Fruit fly (Drosophila melanogaster) whole organism, wandering third instar larva: ENCODE measurements around the gene Gas41.

ENCODE experiments used
- Abd-B ChIP-seq: fragments of >200 bp; optimal IDR thresholded peaks from 2 replicates; lab custom pipeline; 2017; ENCODE audit warnings: missing biosample characterization, missing genetic modification characterization
- CG32264 ChIP-seq: fragments of 200-800 bp; sonication (Bioruptor generic); optimal IDR thresholded peaks from 2 replicates; lab custom pipeline; 2016; ENCODE audit warnings: missing biosample characterization, missing genetic modification characterization
- CG9705 ChIP-seq: fragments of 200-800 bp; sonication (Bioruptor generic); optimal IDR thresholded peaks from 2 replicates; lab custom pipeline; 2018; ENCODE audit warnings: missing biosample characterization, mild to moderate bottlenecking, missing genetic modification characterization
- CrebA ChIP-seq: fragments of 200-800 bp; sonication (Bioruptor generic); optimal IDR thresholded peaks from 2 replicates; lab custom pipeline; 2016; ENCODE audit warnings: missing biosample characterization, mild to moderate bottlenecking, missing genetic modification characterization, borderline replicate concordance
- Dfd ChIP-seq: fragments of >200 bp; optimal IDR thresholded peaks from 2 replicates; lab custom pipeline; 2017; ENCODE audit warnings: missing biosample characterization, missing genetic modification characterization
- Dif ChIP-seq: fragments of 200-275, 200-300 bp; sonication (Bioruptor generic); optimal IDR thresholded peaks from 2 replicates; lab custom pipeline; 2018; ENCODE audit warnings: missing biosample characterization, missing genetic modification characterization; ENCODE audit not compliant: partially characterized antibody
- GATAd ChIP-seq: sonication (Bioruptor generic); optimal IDR thresholded peaks from 2 replicates; lab custom pipeline; 2016; ENCODE audit warnings: missing biosample characterization, missing genetic modification characterization
- HLH106 ChIP-seq: fragments of 200-800 bp; optimal IDR thresholded peaks from 3 replicates; lab custom pipeline; 2019; ENCODE audit warnings: missing biosample characterization, mild to moderate bottlenecking, missing genetic modification characterization, moderate library complexity
- Hnf4 ChIP-seq: fragments of 200-800 bp; sonication (Bioruptor generic); optimal IDR thresholded peaks from 2 replicates; lab custom pipeline; 2016; ENCODE audit warnings: missing biosample characterization, mild to moderate bottlenecking, missing genetic modification characterization
- Hr78 ChIP-seq: fragments of >200 bp; optimal IDR thresholded peaks from 2 replicates; lab custom pipeline; 2017; ENCODE audit warnings: missing biosample characterization, missing genetic modification characterization
- Hr83 ChIP-seq: fragments of 200-300 bp; sonication (Bioruptor generic); optimal IDR thresholded peaks from 2 replicates; lab custom pipeline; 2016; ENCODE audit warnings: missing biosample characterization, mild to moderate bottlenecking, missing genetic modification characterization, moderate library complexity; ENCODE audit not compliant: poor library complexity, severe bottlenecking
- Jra ChIP-seq: sonication (Bioruptor generic); optimal IDR thresholded peaks from 2 replicates; lab custom pipeline; 2016; ENCODE audit warnings: missing biosample characterization, missing genetic modification characterization
- Mio ChIP-seq: sonication (Bioruptor generic); optimal IDR thresholded peaks from 2 replicates; lab custom pipeline; 2016; ENCODE audit warnings: missing biosample characterization, missing genetic modification characterization
- Myc ChIP-seq: fragments of >200 bp; optimal IDR thresholded peaks from 2 replicates; lab custom pipeline; 2017
- N ChIP-seq: fragments of >200 bp; optimal IDR thresholded peaks from 2 replicates; lab custom pipeline; 2018; ENCODE audit warnings: missing biosample characterization, missing external identifiers, missing genetic modification characterization
- OdsH ChIP-seq: fragments of 200-800 bp; sonication (Bioruptor generic); optimal IDR thresholded peaks from 2 replicates; lab custom pipeline; 2016; ENCODE audit warnings: missing biosample characterization, mild to moderate bottlenecking, missing genetic modification characterization
- Rel ChIP-seq, 2 experiments: fragments of 200-800 bp; sonication (Bioruptor generic) in 1 of 2; optimal IDR thresholded peaks; 2 replicates in 1 of 2; 3 replicates in 1 of 2; lab custom pipeline; 2016 to 2019; ENCODE audit warnings: mild to moderate bottlenecking in 2 of 2, missing biosample characterization in 2 of 2, missing genetic modification characterization in 2 of 2, moderate library complexity in 1 of 2
- Sp1 ChIP-seq: fragments of 200-800 bp; sonication (Bioruptor generic); optimal IDR thresholded peaks from 3 replicates; lab custom pipeline; 2019; ENCODE audit warnings: missing biosample characterization, mild to moderate bottlenecking, missing genetic modification characterization, moderate library complexity
- Vsx2 ChIP-seq: fragments of 200-300, 225-300 bp; sonication (Bioruptor generic); optimal IDR thresholded peaks from 2 replicates; lab custom pipeline; 2018; ENCODE audit warnings: missing biosample characterization, missing genetic modification characterization; ENCODE audit not compliant: partially characterized antibody
- br ChIP-seq: fragments of 200-800 bp; sonication (Bioruptor generic); optimal IDR thresholded peaks from 2 replicates; lab custom pipeline; 2016; ENCODE audit warnings: missing biosample characterization, missing genetic modification characterization
- brk ChIP-seq: fragments of 200-800 bp; sonication (Bioruptor generic); optimal IDR thresholded peaks from 2 replicates; lab custom pipeline; 2016; ENCODE audit warnings: missing biosample characterization, mild to moderate bottlenecking, missing genetic modification characterization
- dl ChIP-seq, 2 experiments: fragments of 175-275, 200-275 bp in 1 of 2; fragments of 200-275 bp in 1 of 2; sonication (Bioruptor generic); optimal IDR thresholded peaks; lab custom pipeline; 2018; ENCODE audit warnings: mild to moderate bottlenecking in 2 of 2, missing biosample characterization in 2 of 2, missing genetic modification characterization in 2 of 2, moderate library complexity in 2 of 2; ENCODE audit not compliant: partially characterized antibody in 2 of 2, insufficient read depth in 1 of 2
- dmrt93B ChIP-seq: fragments of 200-800 bp; sonication (Bioruptor generic); optimal IDR thresholded peaks from 2 replicates; lab custom pipeline; 2018; ENCODE audit warnings: missing biosample characterization, mild to moderate bottlenecking, missing genetic modification characterization
- dsf ChIP-seq: sonication (Bioruptor generic); optimal IDR thresholded peaks from 2 replicates; lab custom pipeline; 2016; ENCODE audit warnings: missing biosample characterization, missing genetic modification characterization, borderline replicate concordance
- ey ChIP-seq: fragments of 200-800 bp; sonication (Bioruptor generic); optimal IDR thresholded peaks from 2 replicates; lab custom pipeline; 2016; ENCODE audit warnings: missing biosample characterization, missing genetic modification characterization
- foxo ChIP-seq, 2 experiments: fragments of 200-800 bp; sonication (Bioruptor generic); optimal IDR thresholded peaks; 2 replicates in 1 of 2; 3 replicates in 1 of 2; lab custom pipeline; 2016 to 2017; ENCODE audit warnings: missing biosample characterization in 2 of 2, missing genetic modification characterization in 2 of 2
- fru ChIP-seq: fragments of 200-800 bp; sonication (Bioruptor generic); optimal IDR thresholded peaks from 3 replicates; lab custom pipeline; 2016; ENCODE audit warnings: missing biosample characterization, mild to moderate bottlenecking, missing genetic modification characterization
- h ChIP-seq: fragments of 200-800 bp; sonication (Bioruptor generic); optimal IDR thresholded peaks from 3 replicates; lab custom pipeline; 2016; ENCODE audit warnings: missing biosample characterization, mild to moderate bottlenecking, missing genetic modification characterization
- jim ChIP-seq: fragments of 175-275, 200-325 bp; sonication (Bioruptor generic); optimal IDR thresholded peaks from 2 replicates; lab custom pipeline; 2016; ENCODE audit warnings: missing biosample characterization, mild to moderate bottlenecking, missing genetic modification characterization
- lola ChIP-seq: fragments of >200 bp; optimal IDR thresholded peaks from 2 replicates; lab custom pipeline; 2017; ENCODE audit warnings: missing biosample characterization, missing genetic modification characterization
- pan ChIP-seq: fragments of >200 bp; optimal IDR thresholded peaks from 2 replicates; lab custom pipeline; 2017
- psq ChIP-seq: fragments of 200-800 bp; sonication (Bioruptor generic); optimal IDR thresholded peaks from 3 replicates; lab custom pipeline; 2017; ENCODE audit warnings: missing biosample characterization, mild to moderate bottlenecking, missing genetic modification characterization, moderate library complexity
- rgr ChIP-seq: fragments of 200-800 bp; sonication (Bioruptor generic); optimal IDR thresholded peaks from 3 replicates; lab custom pipeline; 2016; ENCODE audit warnings: missing biosample characterization, mild to moderate bottlenecking, missing genetic modification characterization
- sage ChIP-seq: fragments of 200-800 bp; sonication (Bioruptor generic); optimal IDR thresholded peaks from 2 replicates; lab custom pipeline; 2016; ENCODE audit warnings: missing biosample characterization, mild to moderate bottlenecking, missing genetic modification characterization
- sv ChIP-seq: fragments of 200-800 bp; sonication (Bioruptor generic); optimal IDR thresholded peaks from 3 replicates; lab custom pipeline; 2016; ENCODE audit warnings: missing biosample characterization, missing genetic modification characterization
- tai ChIP-seq: sonication (Bioruptor generic); optimal IDR thresholded peaks from 2 replicates; lab custom pipeline; 2016; ENCODE audit warnings: missing biosample characterization, missing genetic modification characterization
- usp ChIP-seq: fragments of >200 bp; optimal IDR thresholded peaks from 2 replicates; lab custom pipeline; 2017; ENCODE audit warnings: missing biosample characterization, missing genetic modification characterization
- woc ChIP-seq: sonication (Bioruptor generic); optimal IDR thresholded peaks from 2 replicates; lab custom pipeline; 2016; ENCODE audit warnings: missing biosample characterization, mild to moderate bottlenecking, missing genetic modification characterization

Gene Gas41

dm6 chr2L:6966309-6966708 lies 16.3 kb upstream of the Gas41 start:
- no peak for TF ChIP-seq pan (lab: Kevin White, UChicago)
- TF ChIP-seq Dfd, result no peak
- no peak for TF ChIP-seq CG9705
- peak; percentile 31 for TF ChIP-seq N (GFP tag; lab: Kevin White, UChicago)
- no peak for TF ChIP-seq Mio
- TF ChIP-seq rgr (GFP tag; lab: Kevin White, UChicago), result no peak
- no peak for TF ChIP-seq Hr83 (GFP tag; lab: Kevin White, UChicago)
- no peak for TF ChIP-seq dmrt93B
- TF ChIP-seq tai (GFP tag; lab: Kevin White, UChicago), result no peak
- TF ChIP-seq foxo (GFP tag; optimal IDR thresholded peaks at IDR 0.05; lab: Kevin White, UChicago), result no peak
- no peak for TF ChIP-seq fru (GFP tag; lab: Kevin White, UChicago)
- no peak for TF ChIP-seq Vsx2 (GFP tag; lab: Kevin White, UChicago)
- TF ChIP-seq OdsH (GFP tag; lab: Kevin White, UChicago), result no peak
- no peak for TF ChIP-seq usp (GFP tag; lab: Kevin White, UChicago)
- TF ChIP-seq br (GFP tag; lab: Kevin White, UChicago), result no peak
- no peak for TF ChIP-seq Myc (lab: Kevin White, UChicago)
- TF ChIP-seq Dif, result no peak
- TF ChIP-seq lola, result no peak
- TF ChIP-seq psq (GFP tag; lab: Kevin White, UChicago), result peak; percentile 11
- TF ChIP-seq jim (GFP tag; lab: Kevin White, UChicago), result no peak
- TF ChIP-seq sage (GFP tag; lab: Kevin White, UChicago), result no peak
- no peak for TF ChIP-seq Rel (GFP tag; optimal IDR thresholded peaks at IDR 0.05; lab: Kevin White, UChicago)
- TF ChIP-seq Rel (tag; optimal IDR thresholded peaks at IDR 0.05; lab: Kevin White, UChicago), result peak; percentile 37
- TF ChIP-seq dsf (GFP tag; lab: Kevin White, UChicago), result no peak
- peak; percentile 3 for TF ChIP-seq HLH106 (tag; lab: Kevin White, UChicago)
- no peak for TF ChIP-seq h (GFP tag; lab: Kevin White, UChicago)
- no peak for TF ChIP-seq GATAd
- TF ChIP-seq ey (GFP tag; lab: Kevin White, UChicago), result no peak
- TF ChIP-seq brk, result no peak
- no peak for TF ChIP-seq Hnf4 (GFP tag; lab: Kevin White, UChicago)
- no peak for TF ChIP-seq CrebA
- TF ChIP-seq Jra (GFP tag; lab: Kevin White, UChicago), result no peak
- no peak for TF ChIP-seq dl (GFP tag; optimal IDR thresholded peaks at IDR 0.05; lab: Kevin White, UChicago; ENCODE audit: insufficient read depth in 1 of 2, partially characterized antibody in 2 of 2)
- TF ChIP-seq woc (GFP tag; lab: Kevin White, UChicago), result no peak
- TF ChIP-seq Hr78 (GFP tag; lab: Kevin White, UChicago), result no peak
- no peak for TF ChIP-seq sv (GFP tag; lab: Kevin White, UChicago)
- TF ChIP-seq Abd-B (GFP tag; lab: Kevin White, UChicago), result no peak
- TF ChIP-seq CG32264 (GFP tag; lab: Kevin White, UChicago), result no peak
- TF ChIP-seq Sp1 (GFP tag; lab: Kevin White, UChicago), result peak; percentile 17

dm6 chr2L:6964632-6965031 lies 14.6 kb upstream of the Gas41 start:
- TF ChIP-seq psq (GFP tag; lab: Kevin White, UChicago) (no peak), Vsx2 (GFP tag; lab: Kevin White, UChicago) (no peak)

dm6 chr2L:6964022-6964434 lies 14.0 kb upstream of the Gas41 start, which contains the start of the genes sip2 and Coprox:
Gene sip2 (minus strand): TSS chr2L:6964074.
Gene Coprox (plus strand): TSS chr2L:6964421.
- peak; percentile 47 for TF ChIP-seq psq (GFP tag; lab: Kevin White, UChicago)
- peak; percentile 75 for TF ChIP-seq Sp1 (GFP tag; lab: Kevin White, UChicago)
- no peak for TF ChIP-seq br (GFP tag; lab: Kevin White, UChicago)
- TF ChIP-seq OdsH (GFP tag; lab: Kevin White, UChicago), result peak; percentile 66
- no peak for TF ChIP-seq Abd-B (GFP tag; lab: Kevin White, UChicago)
- TF ChIP-seq h (GFP tag; lab: Kevin White, UChicago), result no peak
- peak; percentile 40 for TF ChIP-seq CG9705
- TF ChIP-seq Myc (lab: Kevin White, UChicago), result peak; percentile 26
- TF ChIP-seq Hnf4 (GFP tag; lab: Kevin White, UChicago), result no peak
- TF ChIP-seq jim (GFP tag; lab: Kevin White, UChicago), result no peak
- no peak for TF ChIP-seq pan (lab: Kevin White, UChicago)
- peak; percentile 57 for TF ChIP-seq rgr (GFP tag; lab: Kevin White, UChicago)
- no peak for TF ChIP-seq Mio
- no peak for TF ChIP-seq CG32264 (GFP tag; lab: Kevin White, UChicago)
- no peak for TF ChIP-seq dsf (GFP tag; lab: Kevin White, UChicago)
- no peak for TF ChIP-seq Rel (GFP tag; optimal IDR thresholded peaks at IDR 0.05; lab: Kevin White, UChicago)
- peak; percentile 47 for TF ChIP-seq Rel (tag; optimal IDR thresholded peaks at IDR 0.05; lab: Kevin White, UChicago)
- no peak for TF ChIP-seq Jra (GFP tag; lab: Kevin White, UChicago)
- TF ChIP-seq HLH106 (tag; lab: Kevin White, UChicago), result peak; percentile 77
- TF ChIP-seq fru (GFP tag; lab: Kevin White, UChicago), result no peak
- TF ChIP-seq CrebA, result no peak
- TF ChIP-seq usp (GFP tag; lab: Kevin White, UChicago), result no peak
- TF ChIP-seq dl (GFP tag; optimal IDR thresholded peaks at IDR 0.05; lab: Kevin White, UChicago; ENCODE audit: insufficient read depth in 1 of 2, partially characterized antibody in 2 of 2), result no peak
- TF ChIP-seq Hr78 (GFP tag; lab: Kevin White, UChicago), result no peak
- no peak for TF ChIP-seq sv (GFP tag; lab: Kevin White, UChicago)
- TF ChIP-seq foxo (GFP tag; optimal IDR thresholded peaks at IDR 0.05; lab: Kevin White, UChicago), result peak in 1 of 2 experiments; percentile 46
- no peak for TF ChIP-seq lola
- no peak for TF ChIP-seq Dif
